Worm (Caenorhabditis elegans): ENCODE data around the gene tag-241.

DNA sequence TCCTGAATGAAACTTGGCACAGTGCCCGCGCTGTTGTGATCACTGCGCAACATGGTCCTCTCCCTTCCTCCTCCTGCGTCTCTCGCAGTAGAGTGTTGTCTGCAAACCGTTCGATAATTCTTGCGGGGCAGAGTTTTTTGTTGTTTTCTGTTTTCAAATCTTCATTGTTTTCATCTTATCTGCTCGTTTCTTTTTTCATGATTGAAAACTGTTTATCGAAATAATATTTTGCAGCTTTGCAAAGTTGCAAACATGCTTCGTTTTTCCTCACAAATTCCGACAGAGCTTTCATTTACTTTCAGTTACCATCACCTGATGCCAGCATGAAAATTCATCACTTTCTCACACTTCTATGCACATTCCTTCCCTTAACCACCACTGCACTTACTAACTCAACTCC lies 33.4 kb downstream of the tag-241 start, which contains the start of gene mes-1:
- no peak for TF ChIP-seq blmp-1 (tag; optimal IDR thresholded peaks at IDR 0.05)
- no peak for TF ChIP-seq nhr-76 (tag; optimal IDR thresholded peaks at IDR 0.05)
- TF ChIP-seq bed-3 (GFP tag; optimal IDR thresholded peaks at IDR 0.05): no peak
- no peak for TF ChIP-seq unc-62 (GFP tag; optimal IDR thresholded peaks at IDR 0.05)
- no peak for TF ChIP-seq ceh-39 (tag; optimal IDR thresholded peaks at IDR 0.05)
- TF ChIP-seq elt-3 (tag; optimal IDR thresholded peaks at IDR 0.05): no peak
- no peak for TF ChIP-seq tbx-8 (GFP tag; optimal IDR thresholded peaks at IDR 0.05)
- TF ChIP-seq unc-39 (tag; optimal IDR thresholded peaks at IDR 0.05): no peak
- no peak for TF ChIP-seq lin-13 (tag; optimal IDR thresholded peaks at IDR 0.05)
- TF ChIP-seq hlh-1 (tag; optimal IDR thresholded peaks at IDR 0.05): no peak
- no peak for TF ChIP-seq cnd-1 (tag; optimal IDR thresholded peaks at IDR 0.05)
- TF ChIP-seq nhr-237 (tag; optimal IDR thresholded peaks at IDR 0.05): no peak
- no peak for TF ChIP-seq lsy-2 (tag; optimal IDR thresholded peaks at IDR 0.05)

Measured in whole organism, mixed stage, embryonic.